Worm (Caenorhabditis elegans) whole organism, L4/young adult: ENCODE data around the gene enu-3.1.

ENCODE experiments used
- W03F9.2 ChIP-seq: fragments of 150-350 bp; optimal IDR thresholded peaks from 2 replicates; lab custom pipeline; 2014; ENCODE audit warnings: missing biosample characterization, missing genetic modification characterization
- dao-5 ChIP-seq: sonication (generic microtip); optimal IDR thresholded peaks from 2 replicates; lab custom pipeline; 2016; ENCODE audit warnings: missing genotype, missing genetic modification characterization, moderate library complexity, missing compliant biosample characterization
- him-1 ChIP-seq: sonication (generic microtip); optimal IDR thresholded peaks from 2 replicates; lab custom pipeline; 2016; ENCODE audit warnings: missing genotype, missing genetic modification reagents, missing genetic modification characterization, missing compliant biosample characterization

ce11 chrIII:10474945-10475344 lies 38.9 kb downstream of the enu-3.1 start, which contains the start of gene D2045.9:
- no peak for TF ChIP-seq him-1 (tag; lab: Kevin White, UChicago)
- no peak for TF ChIP-seq W03F9.2 (tag; lab: Kevin White, UChicago)
- TF ChIP-seq dao-5 (tag; lab: Kevin White, UChicago): no peak
